Fruit fly (Drosophila melanogaster): ENCODE measurements around the gene CG14566.

Gene CG14566

dm6 chr3L:21773855-21774254 is 33.7 kb upstream of the CG14566 start (continued):
- no peak for TF ChIP-seq CG4360 (GFP tag; IDR thresholded peaks at IDR 0.05)
- TF ChIP-seq E2f2 (GFP tag; IDR thresholded peaks at IDR 0.05): peak; percentile 99
- 0 out of 2 replicates have a peak, but pooled peaks have one; percentile 40 for TF ChIP-seq CG42726 (GFP tag; IDR thresholded peaks at IDR 0.05; ENCODE audit: partially characterized antibody)
- peak; percentile 45 for TF ChIP-seq stwl (tag; optimal IDR thresholded peaks at IDR 0.05)
- no peak for TF ChIP-seq Trl (optimal IDR thresholded peaks at IDR 0.05)
- no peak for TF ChIP-seq Trl (GFP tag; optimal IDR thresholded peaks at IDR 0.05)
- no peak for TF ChIP-seq CG7271 (tag; optimal IDR thresholded peaks at IDR 0.05)
- TF ChIP-seq NfI (GFP tag; optimal IDR thresholded peaks at IDR 0.05): no peak
- TF ChIP-seq trem (tag; optimal IDR thresholded peaks at IDR 0.05): peak; percentile 16
- TF ChIP-seq dmrt99B (tag; optimal IDR thresholded peaks at IDR 0.05): no peak
- TF ChIP-seq pum (GFP tag; optimal IDR thresholded peaks at IDR 0.05): no peak
- peak; percentile 86 for TF ChIP-seq Myb (GFP tag; optimal IDR thresholded peaks at IDR 0.05)

DNA sequence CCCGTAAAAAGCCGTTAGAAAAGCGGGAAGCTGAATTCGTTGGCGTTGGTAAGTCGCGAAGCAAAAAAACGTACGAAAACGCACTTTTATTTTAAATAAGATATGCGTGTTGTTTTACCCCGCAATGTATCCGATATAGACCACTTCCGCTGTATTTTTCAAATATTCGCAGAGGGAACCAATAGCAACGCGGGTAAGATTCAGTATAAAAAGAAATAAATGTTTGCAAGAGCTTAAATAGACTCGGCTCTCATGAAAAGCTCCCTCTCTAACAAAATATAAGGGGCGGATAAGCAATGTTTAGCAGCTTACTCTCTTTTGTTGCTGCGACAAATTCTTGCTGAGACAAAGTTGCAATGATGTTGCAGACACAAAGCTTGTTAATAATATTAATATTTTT is 30.2 kb upstream of the CG14566 start, which contains the start of gene Syn1:
Gene Syn1, minus strand, starts transcription at position 207 of the 400 bp plus-strand sequence.
- no peak for TF ChIP-seq CG6765 (GFP tag; optimal IDR thresholded peaks at IDR 0.05)
- TF ChIP-seq CG7271 (tag; optimal IDR thresholded peaks at IDR 0.05): no peak
- no peak for TF ChIP-seq Sox102F (GFP tag; optimal IDR thresholded peaks at IDR 0.05)
- no peak for TF ChIP-seq NC2α (GFP tag; optimal IDR thresholded peaks at IDR 0.05)
- TF ChIP-seq CG14050 (GFP tag; IDR thresholded peaks at IDR 0.05): no peak
- no peak for TF ChIP-seq CG9876 (GFP tag; optimal IDR thresholded peaks at IDR 0.05)
- no peak for TF ChIP-seq aop (GFP tag; IDR thresholded peaks at IDR 0.05)
- TF ChIP-seq ewg (GFP tag; optimal IDR thresholded peaks at IDR 0.05): no peak
- no peak for TF ChIP-seq hkb (optimal IDR thresholded peaks at IDR 0.05)
- TF ChIP-seq hkb (GFP tag; IDR thresholded peaks at IDR 0.05): no peak
- no peak for TF ChIP-seq Atf6 (GFP tag; IDR thresholded peaks at IDR 0.05)
- no peak for TF ChIP-seq corto (GFP tag; optimal IDR thresholded peaks at IDR 0.05)
- no peak for TF ChIP-seq vvl (GFP tag; IDR thresholded peaks at IDR 0.05)
- no peak for TF ChIP-seq CG14710 (tag; optimal IDR thresholded peaks at IDR 0.05)
- no peak for TF ChIP-seq Dip3 (GFP tag; optimal IDR thresholded peaks at IDR 0.05)
- no peak for TF ChIP-seq CG8478 (optimal IDR thresholded peaks at IDR 0.05)
- TF ChIP-seq bigmax (GFP tag; optimal IDR thresholded peaks at IDR 0.05): no peak
- TF ChIP-seq bsh (GFP tag; optimal IDR thresholded peaks at IDR 0.05): no peak
- no peak for TF ChIP-seq CG31365 (tag; optimal IDR thresholded peaks at IDR 0.05)
- no peak for TF ChIP-seq Asciz (GFP tag; optimal IDR thresholded peaks at IDR 0.05)
- TF ChIP-seq abd-A (tag; optimal IDR thresholded peaks at IDR 0.05): no peak
- TF ChIP-seq usp (GFP tag; optimal IDR thresholded peaks at IDR 0.05): no peak
- TF ChIP-seq ken (GFP tag; IDR thresholded peaks at IDR 0.05): no peak
- TF ChIP-seq CG15269 (tag; optimal IDR thresholded peaks at IDR 0.05): no peak
- TF ChIP-seq HLHmδ (GFP tag; optimal IDR thresholded peaks at IDR 0.05): no peak
- TF ChIP-seq CrebB (tag; optimal IDR thresholded peaks at IDR 0.05): no peak
- peak in 1 of 2 experiments; percentile 22 for TF ChIP-seq eve (GFP tag; optimal IDR thresholded peaks at IDR 0.05)
- TF ChIP-seq Meics (GFP tag; optimal IDR thresholded peaks at IDR 0.05): no peak
- no peak for TF ChIP-seq B-H1 (GFP tag; IDR thresholded peaks at IDR 0.05)
- no peak for TF ChIP-seq CG6654 (GFP tag; optimal IDR thresholded peaks at IDR 0.05)
- peak; percentile 69 for TF ChIP-seq sens (GFP tag)
- TF ChIP-seq ATbp (GFP tag; optimal IDR thresholded peaks at IDR 0.05): no peak
- no peak for TF ChIP-seq Lpt (GFP tag; optimal IDR thresholded peaks at IDR 0.05)
- no peak for TF ChIP-seq gce (GFP tag; IDR thresholded peaks at IDR 0.05)
- no peak for TF ChIP-seq CG2712 (tag; optimal IDR thresholded peaks at IDR 0.05)
- TF ChIP-seq otp (GFP tag; IDR thresholded peaks at IDR 0.05): no peak
- no peak for TF ChIP-seq amos (GFP tag; IDR thresholded peaks at IDR 0.05; ENCODE audit: partially characterized antibody)
- no peak for TF ChIP-seq Dp (GFP tag; optimal IDR thresholded peaks at IDR 0.05)
- no peak for TF ChIP-seq CG17385 (GFP tag; optimal IDR thresholded peaks at IDR 0.05)
- no peak for TF ChIP-seq ac (GFP tag; optimal IDR thresholded peaks at IDR 0.05)
- TF ChIP-seq CG33557 (GFP tag; optimal IDR thresholded peaks at IDR 0.05): no peak
